Worm (Caenorhabditis elegans): ENCODE results near the gene cnx-1.

ce11 chrIII:9851547-9851946, 34.6 kb upstream of the cnx-1 start, which contains the start of gene K11H3.3:
- TF ChIP-seq flt-1 (GFP tag; IDR thresholded peaks at IDR 0.05), result no peak
- no peak for TF ChIP-seq tab-1 (GFP tag; IDR thresholded peaks at IDR 0.05)
- TF ChIP-seq ref-1 (GFP tag; conservative IDR thresholded peaks at IDR 0.05), result no peak
